Fruit fly (Drosophila melanogaster) S2 (cell line): Measurements from ENCODE around the gene wge.

ENCODE experiments used
- CG8478 ChIP-seq: fragments of >200 bp; optimal IDR thresholded peaks from 2 replicates; lab custom pipeline; 2018
- CTCF ChIP-seq, 2 experiments: fragments of >200 bp; optimal IDR thresholded peaks; 2 replicates each; lab custom pipeline; 2018

wge gene

DNA sequence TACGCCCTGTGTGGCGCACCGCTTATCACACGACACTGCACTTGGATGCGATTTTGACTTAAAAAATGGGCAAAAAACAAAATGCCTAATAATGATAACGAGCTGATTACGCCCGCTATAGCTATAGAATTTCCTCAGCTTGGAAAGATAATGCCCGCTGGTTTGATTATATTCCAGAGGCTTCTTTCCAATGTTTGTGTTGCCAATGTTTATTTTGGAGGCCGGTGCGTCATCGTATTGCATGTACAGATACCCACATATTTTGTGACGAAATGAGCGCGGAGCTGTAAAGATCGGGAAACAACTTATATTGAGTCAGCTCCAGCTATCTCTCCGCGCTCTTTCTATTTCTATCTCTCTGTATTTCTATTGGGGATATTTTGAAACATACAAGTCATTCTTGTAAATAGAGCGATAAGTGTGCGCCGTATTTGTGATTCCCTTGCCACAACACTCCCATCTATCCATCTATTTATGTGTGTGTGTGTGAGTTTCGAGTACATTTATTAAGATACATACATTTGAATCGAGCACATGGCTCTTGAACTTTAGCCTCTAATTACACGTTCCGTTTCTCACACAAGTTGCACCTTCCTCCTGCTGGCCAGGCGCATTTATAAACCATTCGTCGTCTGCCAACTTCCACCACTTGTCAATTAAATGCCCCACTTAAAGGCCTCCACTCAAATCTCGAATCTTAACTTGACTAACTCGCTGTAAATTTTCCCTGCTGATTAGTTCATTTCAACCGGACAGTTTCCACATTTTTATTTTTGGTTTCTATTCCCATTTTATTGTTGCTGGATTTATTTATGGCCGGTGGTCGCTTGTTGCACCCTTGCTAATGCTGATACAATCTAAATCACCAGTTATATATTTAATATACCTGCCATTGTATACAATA is 36.7 kb downstream of the wge start:
- TF ChIP-seq CTCF (optimal IDR thresholded peaks at IDR 0.05; lab: Kevin White, UChicago): no peak
- no peak for TF ChIP-seq CG8478 (lab: Kevin White, UChicago)

DNA sequence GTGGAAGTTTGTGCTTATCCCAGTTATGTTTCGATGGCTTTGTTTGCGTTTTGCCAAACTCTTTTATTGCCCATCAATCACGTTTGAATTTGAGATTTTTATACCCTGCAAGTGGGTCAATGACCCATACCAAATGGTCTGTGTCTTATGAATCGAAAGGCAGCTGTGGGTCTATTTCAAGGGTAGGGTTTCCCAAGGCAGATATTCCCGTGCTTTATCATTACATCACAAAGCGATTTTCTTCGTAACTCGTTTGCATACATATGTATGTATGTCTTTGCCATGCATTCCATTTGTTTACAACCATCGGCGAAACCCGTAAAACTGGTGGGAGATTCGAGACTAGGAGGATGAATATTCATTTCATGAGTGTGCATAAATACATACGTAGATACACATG is 45.5 kb downstream of the wge start:
- TF ChIP-seq CG8478 (lab: Kevin White, UChicago): no peak
- TF ChIP-seq CTCF (optimal IDR thresholded peaks at IDR 0.05; lab: Kevin White, UChicago): no peak

DNA sequence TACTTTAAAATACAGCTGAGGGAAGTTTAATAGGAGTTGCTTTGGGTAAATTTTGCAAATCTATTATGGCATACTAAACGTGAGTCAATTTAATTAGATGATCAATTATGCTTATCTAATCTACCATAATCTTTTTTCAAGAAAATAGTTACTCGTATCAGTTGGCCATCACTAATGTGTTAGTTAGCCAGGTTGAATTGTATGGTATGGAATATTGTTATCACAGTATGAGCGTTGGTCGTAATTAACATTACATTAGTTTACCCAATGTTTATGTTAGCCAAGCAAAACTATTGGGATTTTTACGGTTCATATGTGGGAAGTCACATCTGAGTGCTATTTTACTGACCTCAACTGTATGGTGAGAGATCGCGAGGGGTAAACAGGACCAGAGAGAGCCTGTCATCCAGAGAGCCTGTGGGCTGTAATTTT is 47.4 kb downstream of the wge start:
- no peak for TF ChIP-seq CG8478 (lab: Kevin White, UChicago)
- TF ChIP-seq CTCF (optimal IDR thresholded peaks at IDR 0.05; lab: Kevin White, UChicago): no peak

DNA sequence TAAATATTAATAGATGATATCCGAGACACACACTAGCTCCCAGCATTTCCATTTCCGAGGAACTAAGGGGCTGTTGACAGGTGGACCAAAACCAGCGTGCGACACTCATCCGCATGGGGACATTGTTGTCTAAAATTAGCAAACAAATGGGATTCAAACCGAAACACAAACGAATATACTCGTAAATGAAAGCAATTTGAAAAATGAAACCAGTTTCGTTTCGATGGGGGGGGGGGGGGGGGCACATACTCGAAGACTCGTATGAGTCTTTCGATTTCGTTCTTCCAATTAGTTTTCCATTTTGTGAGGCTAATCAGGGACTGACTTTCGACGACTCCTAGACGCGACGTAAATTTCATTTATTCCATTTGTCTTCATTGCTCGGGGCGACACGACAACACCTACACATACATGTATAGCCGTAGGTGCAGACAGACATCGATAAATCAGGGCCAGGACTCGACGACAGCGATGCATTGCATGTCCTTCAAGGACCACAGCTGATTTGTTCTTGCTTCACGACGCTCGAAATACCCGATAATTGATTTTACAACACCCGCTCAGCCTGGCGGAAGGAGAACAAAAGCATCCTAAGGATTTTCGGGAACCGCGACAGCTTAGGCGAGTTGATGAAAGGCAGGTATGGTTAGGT is 48.1 kb downstream of the wge start:
- no peak for TF ChIP-seq CG8478 (lab: Kevin White, UChicago)
- TF ChIP-seq CTCF (optimal IDR thresholded peaks at IDR 0.05; lab: Kevin White, UChicago): no peak

DNA sequence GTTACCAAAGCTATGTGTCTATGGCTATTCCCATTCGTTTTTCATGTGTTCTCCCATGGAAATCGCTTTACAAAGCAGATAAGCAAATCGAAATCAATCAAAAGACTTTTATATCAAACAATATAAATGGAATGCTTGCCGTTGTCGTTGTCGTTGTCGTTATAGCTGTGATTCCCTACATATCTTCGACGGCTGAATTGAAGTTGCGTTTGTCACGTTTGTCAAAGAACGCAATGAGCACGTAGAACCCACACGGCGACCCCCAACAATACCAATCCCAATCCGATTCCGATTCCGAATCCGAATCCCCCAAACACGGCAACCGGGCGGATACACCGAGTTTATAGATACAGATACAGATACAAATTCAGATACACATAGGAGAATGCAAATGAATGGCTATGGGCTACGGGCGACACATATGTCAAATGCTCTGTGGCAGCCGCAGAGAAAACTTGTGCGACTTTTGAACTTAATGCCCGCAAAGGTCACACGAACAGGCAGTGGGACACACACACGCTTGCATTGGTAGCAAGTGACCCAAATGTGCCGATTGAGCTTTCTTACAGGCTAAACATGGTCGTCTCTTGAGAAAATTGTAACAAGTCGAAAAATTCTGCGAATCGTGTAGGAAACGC is 51.0 kb downstream of the wge start:
- TF ChIP-seq CTCF (optimal IDR thresholded peaks at IDR 0.05; lab: Kevin White, UChicago) (no peak), CG8478 (lab: Kevin White, UChicago) (no peak)

DNA sequence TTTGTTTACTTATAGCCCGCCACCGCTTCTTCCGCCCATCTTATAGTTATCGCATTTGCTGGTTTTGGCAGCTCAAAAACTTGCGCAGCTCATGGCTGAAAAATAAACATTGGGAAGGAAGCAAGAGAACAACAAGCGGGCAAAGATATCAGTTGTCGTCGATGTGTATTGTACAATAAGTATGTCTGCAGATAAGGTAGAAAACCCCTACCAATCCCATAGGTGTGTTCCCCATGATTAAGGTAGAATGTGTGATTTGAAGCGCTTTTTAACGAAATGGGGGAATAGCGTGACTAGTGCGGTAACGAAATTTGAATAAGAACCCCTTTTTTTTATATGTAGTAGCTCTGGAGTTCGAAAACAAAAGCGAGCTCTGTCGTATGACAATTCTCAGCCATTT is 51.8 kb downstream of the wge start:
- TF ChIP-seq CG8478 (lab: Kevin White, UChicago) (no peak), CTCF (optimal IDR thresholded peaks at IDR 0.05; lab: Kevin White, UChicago) (no peak)

DNA sequence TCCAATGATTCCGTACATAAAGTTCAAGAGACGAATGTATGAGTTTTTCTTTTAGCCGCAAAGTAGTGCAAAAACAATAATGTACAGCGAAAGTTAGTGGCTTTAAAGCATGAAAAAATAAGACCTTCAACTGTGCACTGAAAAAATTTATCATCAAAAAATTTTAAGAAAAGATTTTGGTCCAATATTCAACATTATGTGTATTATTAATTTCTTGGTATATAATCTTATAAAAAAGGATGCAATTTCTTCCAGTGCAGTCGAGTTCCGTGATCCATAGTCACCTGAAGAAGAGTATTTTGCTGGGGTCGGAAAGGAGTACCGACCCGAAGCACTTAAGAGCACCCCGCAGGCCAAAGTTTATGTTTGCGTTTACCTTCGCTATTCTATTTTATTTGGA is 52.3 kb downstream of the wge start:
- TF ChIP-seq CG8478 (lab: Kevin White, UChicago) (no peak), CTCF (optimal IDR thresholded peaks at IDR 0.05; lab: Kevin White, UChicago) (no peak)

DNA sequence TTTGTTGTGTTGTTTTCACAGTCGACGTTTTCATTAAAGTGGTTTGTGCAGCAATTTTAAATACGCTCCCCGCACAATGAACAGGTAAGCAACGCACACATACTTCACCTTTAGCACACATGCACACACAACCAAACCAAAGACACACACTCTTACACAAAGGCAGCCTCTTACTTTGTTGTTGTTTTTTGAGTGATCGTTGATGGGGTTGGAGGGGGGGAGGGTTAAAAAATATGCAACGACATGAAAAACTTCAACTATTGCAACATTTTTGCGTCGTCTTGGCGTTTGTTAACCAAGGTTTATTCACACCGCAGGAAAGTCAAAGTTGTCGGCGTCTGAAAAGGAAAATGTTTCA is 53.0 kb downstream of the wge start:
- no peak for TF ChIP-seq CG8478 (lab: Kevin White, UChicago)
- no peak for TF ChIP-seq CTCF (optimal IDR thresholded peaks at IDR 0.05; lab: Kevin White, UChicago)

DNA sequence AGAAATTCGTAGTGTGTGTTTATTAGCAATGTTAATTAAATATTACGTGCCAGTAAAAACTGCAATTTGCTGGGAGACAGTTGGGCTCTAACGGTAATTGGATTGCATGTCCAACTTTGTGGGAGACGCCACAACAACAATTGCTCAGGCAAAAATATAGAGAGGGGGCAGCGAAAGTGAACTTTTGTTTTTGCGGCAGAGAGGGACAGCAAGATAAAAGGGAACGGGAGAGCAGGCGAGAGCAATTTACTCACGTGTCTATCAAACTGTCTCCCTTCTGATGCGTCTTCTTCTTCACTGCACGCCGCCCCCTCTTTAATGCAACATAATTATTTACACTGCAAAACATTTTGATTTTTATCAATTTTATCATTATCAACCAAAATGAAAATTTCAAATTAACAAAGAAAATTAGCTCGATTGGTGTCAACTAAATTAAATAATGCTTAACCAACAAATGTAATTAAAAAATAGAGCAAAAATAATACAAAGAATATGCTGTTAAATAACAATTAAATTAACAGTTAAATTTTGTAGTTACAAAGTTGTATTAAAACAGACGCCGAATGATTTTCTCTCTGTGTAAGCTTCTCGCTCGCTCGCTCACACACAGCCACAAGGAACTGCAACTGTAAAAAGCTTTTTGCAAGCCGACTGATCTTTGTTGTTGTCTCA is 53.5 kb downstream of the wge start:
- TF ChIP-seq CTCF (optimal IDR thresholded peaks at IDR 0.05; lab: Kevin White, UChicago) (no peak), CG8478 (lab: Kevin White, UChicago) (no peak)

DNA sequence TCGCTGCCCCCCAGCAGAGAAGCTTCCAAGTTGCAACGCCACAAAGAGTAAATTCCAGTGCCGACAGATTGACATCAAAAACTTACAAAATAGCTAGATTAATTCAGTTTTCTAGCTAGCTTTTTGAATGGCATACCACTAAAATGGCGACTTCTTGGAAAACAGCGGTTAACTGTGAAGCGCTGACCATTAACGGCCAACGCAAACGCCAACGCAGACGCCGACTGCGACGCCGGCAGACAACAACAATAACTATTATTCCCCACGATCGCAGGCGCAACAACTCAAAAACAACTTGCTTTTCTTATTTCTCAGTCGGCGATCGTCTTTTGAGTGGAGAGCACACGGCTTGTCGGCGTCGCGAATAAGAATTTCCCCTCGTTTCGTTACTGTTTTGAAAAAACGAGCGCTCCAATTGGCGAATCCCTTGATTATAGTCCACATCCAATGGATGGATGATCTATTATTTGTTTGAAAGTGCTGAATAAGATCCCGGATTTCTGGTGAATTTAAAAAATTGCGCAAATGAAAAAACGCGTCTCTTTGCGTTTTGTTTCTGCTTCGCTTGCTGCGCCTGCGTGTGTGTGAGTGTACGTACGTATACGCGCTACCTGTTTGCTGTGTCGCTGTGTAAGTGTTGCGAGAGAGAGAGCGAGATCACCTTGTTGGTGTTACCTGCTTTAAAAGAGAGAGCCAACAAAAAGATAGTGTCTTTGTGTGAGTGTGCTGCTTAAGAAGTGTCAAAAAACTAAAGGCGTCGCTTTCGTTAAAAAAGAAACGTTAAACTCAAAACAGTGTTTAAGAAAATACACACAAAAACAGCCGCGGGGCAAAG is 54.3 kb downstream of the wge start:
- no peak for TF ChIP-seq CTCF (optimal IDR thresholded peaks at IDR 0.05; lab: Kevin White, UChicago)
- no peak for TF ChIP-seq CG8478 (lab: Kevin White, UChicago)

DNA sequence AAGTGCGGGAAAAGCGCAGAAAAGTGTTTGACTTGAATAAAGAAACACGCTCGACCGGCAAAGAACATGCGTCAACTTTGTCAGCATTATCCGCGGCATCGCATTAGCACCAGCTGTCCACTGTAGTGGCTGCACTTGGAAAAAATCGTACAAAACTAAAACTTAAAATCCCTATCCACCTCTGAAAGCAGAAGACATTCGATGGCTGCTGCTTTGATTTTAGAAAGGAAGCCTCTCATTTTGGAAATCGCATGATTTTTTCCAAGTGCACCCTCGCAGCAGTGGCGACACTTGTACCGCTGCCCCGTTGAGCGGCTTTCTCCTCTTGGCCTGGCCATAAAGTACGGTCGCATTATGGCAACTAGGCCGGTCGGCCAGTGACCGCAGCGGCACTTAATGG is 56.7 kb downstream of the wge start:
- TF ChIP-seq CG8478 (lab: Kevin White, UChicago) (no peak), CTCF (optimal IDR thresholded peaks at IDR 0.05; lab: Kevin White, UChicago) (no peak)

DNA sequence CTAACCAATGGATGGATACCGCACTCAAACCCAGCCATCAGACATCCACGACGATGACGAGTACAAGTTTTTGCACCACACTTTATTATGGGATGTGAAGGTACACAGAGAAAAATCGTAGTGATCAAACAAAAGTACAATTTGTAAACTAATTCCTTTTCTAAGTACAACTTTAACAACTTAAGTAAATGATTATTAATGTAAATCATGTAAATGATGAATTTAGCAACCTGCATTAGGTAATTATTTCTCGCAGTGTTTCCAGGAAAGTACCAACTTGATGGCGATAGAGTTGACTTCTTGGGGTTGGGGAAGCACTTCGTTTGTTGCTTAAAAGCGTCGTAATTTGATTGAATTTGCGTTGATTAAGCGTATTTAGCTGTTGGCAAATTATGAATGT is 57.8 kb downstream of the wge start:
- TF ChIP-seq CG8478 (lab: Kevin White, UChicago) (no peak), CTCF (optimal IDR thresholded peaks at IDR 0.05; lab: Kevin White, UChicago) (no peak)
